Worm (Caenorhabditis elegans) whole organism, midembryonic: Measurements from ENCODE around the gene mca-3.

ENCODE experiments used
- flt-1 ChIP-seq: fragments of 200-800 bp; sonication (Bioruptor generic); IDR thresholded peaks from 2 replicates; pipeline ENCODE4 v1.3.6; 2022; ENCODE audit warnings: missing genetic modification characterization, missing compliant biosample characterization
- klf-2 ChIP-seq: fragments of 200-800 bp; sonication (Bioruptor generic); conservative IDR thresholded peaks from 2 replicates; pipeline ENCODE4 v1.3.6; 2022; ENCODE audit warnings: missing genetic modification reagents, missing genetic modification characterization, missing compliant biosample characterization
- ref-1 ChIP-seq: fragments of 200-800 bp; sonication (Bioruptor generic); conservative IDR thresholded peaks from 2 replicates; pipeline ENCODE4 v1.3.6; 2022; ENCODE audit warnings: missing genetic modification reagents, missing genetic modification characterization, missing compliant biosample characterization
- tab-1 ChIP-seq: fragments of 200-800 bp; sonication (Bioruptor generic); IDR thresholded peaks from 2 replicates; pipeline ENCODE4 v1.3.6; 2022; ENCODE audit warnings: missing genetic modification characterization, missing compliant biosample characterization

DNA sequence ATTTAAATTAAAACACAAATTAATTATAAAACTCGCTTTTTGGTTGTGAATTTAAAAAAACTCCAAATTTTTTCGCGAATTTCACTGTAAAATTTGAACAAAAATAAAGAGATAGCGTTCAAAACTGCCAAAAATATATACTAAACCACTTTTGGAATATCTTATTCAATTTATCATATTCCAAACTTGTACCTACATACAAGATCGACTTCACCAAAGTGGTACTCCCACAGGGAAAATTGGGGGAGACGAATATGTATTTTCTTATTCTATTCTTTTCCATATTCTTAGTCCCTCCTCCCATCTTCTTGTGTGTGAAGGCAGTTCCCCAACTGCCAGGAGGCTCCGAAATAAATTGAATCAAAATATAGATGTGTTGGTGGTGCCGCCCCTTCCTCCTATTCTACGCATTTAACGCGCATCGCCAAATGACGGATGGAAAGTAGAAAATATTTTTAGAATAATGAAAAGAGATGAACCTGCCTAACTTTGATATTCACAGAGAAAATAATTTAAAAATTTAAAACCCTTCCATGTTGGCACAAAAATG lies 36.9 kb downstream of the mca-3 start:
- no peak for TF ChIP-seq klf-2 (GFP tag; lab: Robert Waterston, UW)
- TF ChIP-seq flt-1 (GFP tag; lab: Robert Waterston, UW), result no peak
- no peak for TF ChIP-seq ref-1
- TF ChIP-seq tab-1 (GFP tag; lab: Robert Waterston, UW), result no peak
